Worm (Caenorhabditis elegans) whole organism, L1 larva: Measurements from ENCODE around the gene R12B2.8.

ENCODE experiments used
- C16A3.4 ChIP-seq: fragments of 150-350 bp; optimal IDR thresholded peaks from 2 replicates; lab custom pipeline; 2014; ENCODE audit warnings: missing biosample characterization, missing genetic modification characterization
- alr-1 ChIP-seq: fragments of 200-800 bp; sonication (Bioruptor generic); optimal IDR thresholded peaks from 2 replicates; lab custom pipeline; 2018; ENCODE audit warnings: borderline replicate concordance, mild to moderate bottlenecking, missing genetic modification characterization, missing compliant biosample characterization
- ceh-63 ChIP-seq: fragments of 200-800 bp; sonication (Bioruptor generic); optimal IDR thresholded peaks from 2 replicates; lab custom pipeline; 2018; ENCODE audit warnings: mild to moderate bottlenecking, missing genetic modification characterization, missing compliant biosample characterization
- ceh-82 ChIP-seq, 3 experiments: fragments of 150-350 bp in 1 of 3; sonication (generic microtip) in 2 of 3; optimal IDR thresholded peaks; 2 replicates each; lab custom pipeline; 2014 to 2017; ENCODE audit warnings: missing biosample characterization in 3 of 3, missing genetic modification characterization in 3 of 3
- ces-1 ChIP-seq: fragments of 150-350 bp; optimal IDR thresholded peaks from 2 replicates; lab custom pipeline; 2014; ENCODE audit warnings: missing biosample characterization, missing genetic modification reagents, missing genetic modification characterization
- dsc-1 ChIP-seq: sonication (generic microtip); optimal IDR thresholded peaks from 2 replicates; lab custom pipeline; 2016; ENCODE audit warnings: mild to moderate bottlenecking, missing genetic modification characterization, missing compliant biosample characterization
- efl-1 ChIP-seq, 4 experiments: fragments of 150-350 bp; optimal IDR thresholded peaks in 3 of 4; peaks in 1 of 4; 1 replicate in 1 of 4; 2 replicates in 3 of 4; lab custom pipeline; 2014; ENCODE audit warnings: missing biosample characterization in 2 of 4, missing genetic modification characterization in 2 of 4, missing genetic modification reagents in 2 of 4
- elt-3 ChIP-seq, 6 experiments: fragments of 150-350 bp in 1 of 6; sonication (generic microtip); optimal IDR thresholded peaks; 2 replicates each; lab custom pipeline; 2017 to 2018; ENCODE audit warnings: missing biosample characterization in 6 of 6, missing genetic modification characterization in 6 of 6, inconsistent platforms in 1 of 6
- fkh-4 ChIP-seq: sonication (generic microtip); optimal IDR thresholded peaks from 2 replicates; lab custom pipeline; 2016; ENCODE audit warnings: missing compliant biosample characterization, missing genetic modification characterization, borderline replicate concordance
- fos-1 ChIP-seq: fragments of 150-350 bp; optimal IDR thresholded peaks from 2 replicates; lab custom pipeline; 2014; ENCODE audit warnings: missing biosample characterization, missing genetic modification characterization
- grh-1 ChIP-seq: fragments of 200-800 bp; sonication (Bioruptor generic); IDR thresholded peaks from 2 replicates; pipeline ENCODE4 v1.3.6; 2022; ENCODE audit warnings: missing genetic modification reagents, missing genetic modification characterization, missing compliant biosample characterization
- isw-1 ChIP-seq: fragments of 200-800 bp; sonication (Bioruptor generic); IDR thresholded peaks from 2 replicates; pipeline ENCODE4 v1.3.6; 2022; ENCODE audit warnings: missing genetic modification characterization, missing compliant biosample characterization
- jun-1 ChIP-seq: fragments of 150-350 bp; optimal IDR thresholded peaks from 2 replicates; lab custom pipeline; 2014; ENCODE audit warnings: missing biosample characterization, missing genetic modification reagents, missing genetic modification characterization
- lin-13 ChIP-seq: fragments of 150-350 bp; optimal IDR thresholded peaks from 2 replicates; lab custom pipeline; 2014; ENCODE audit warnings: missing biosample characterization, missing genetic modification reagents, missing genetic modification characterization
- lin-14 ChIP-seq: fragments of 200-800 bp; sonication (Bioruptor generic); optimal IDR thresholded peaks from 2 replicates; lab custom pipeline; 2018; ENCODE audit warnings: mild to moderate bottlenecking, missing genetic modification characterization, moderate library complexity, missing compliant biosample characterization
- lin-15B ChIP-seq: fragments of 150-350 bp; sonication (generic microtip); optimal IDR thresholded peaks from 3 replicates; lab custom pipeline; 2014; ENCODE audit warnings: missing biosample characterization, missing genetic modification characterization
- lin-39 ChIP-seq: fragments of 150-350 bp; optimal IDR thresholded peaks from 2 replicates; lab custom pipeline; 2014; ENCODE audit warnings: missing biosample characterization, missing genetic modification reagents, missing genetic modification characterization
- lsy-2 ChIP-seq, 2 experiments: fragments of 150-350 bp; optimal IDR thresholded peaks; 2 replicates each; lab custom pipeline; 2014; ENCODE audit warnings: missing biosample characterization in 2 of 2, missing genetic modification characterization in 2 of 2
- mdl-1 ChIP-seq, 2 experiments: fragments of 150-350 bp; optimal IDR thresholded peaks; 2 replicates each; lab custom pipeline; 2014 to 2017; ENCODE audit warnings: missing biosample characterization in 2 of 2, missing genetic modification characterization in 2 of 2, inconsistent platforms in 1 of 2
- mef-2 ChIP-seq: fragments of 150-350 bp; optimal IDR thresholded peaks from 2 replicates; lab custom pipeline; 2014; ENCODE audit warnings: missing biosample characterization, missing genetic modification characterization
- nhr-19 ChIP-seq: fragments of 200-800 bp; sonication (Bioruptor generic); conservative IDR thresholded peaks from 2 replicates; pipeline ENCODE4 v1.3.6; 2022; ENCODE audit warnings: missing genetic modification characterization, missing compliant biosample characterization
- nhr-20 ChIP-seq: sonication (generic microtip); optimal IDR thresholded peaks from 2 replicates; lab custom pipeline; 2016; ENCODE audit warnings: mild to moderate bottlenecking, missing genetic modification characterization, missing compliant biosample characterization
- nhr-237 ChIP-seq: fragments of 150-350 bp; optimal IDR thresholded peaks from 2 replicates; lab custom pipeline; 2014; ENCODE audit warnings: missing biosample characterization, missing genetic modification characterization
- nhr-76 ChIP-seq: sonication (generic microtip); optimal IDR thresholded peaks from 2 replicates; lab custom pipeline; 2017; ENCODE audit warnings: missing biosample characterization, missing genetic modification characterization
- nhr-85 ChIP-seq: sonication (generic microtip); peaks from one replicate; lab custom pipeline; 2016; ENCODE audit warnings: missing genetic modification characterization, inconsistent platforms, missing compliant biosample characterization
- nhr-90 ChIP-seq: sonication (generic microtip); optimal IDR thresholded peaks from 2 replicates; lab custom pipeline; 2016; ENCODE audit warnings: mild to moderate bottlenecking, missing genetic modification characterization, missing compliant biosample characterization; ENCODE audit not compliant: poor library complexity
- pag-3 ChIP-seq: sonication (generic microtip); optimal IDR thresholded peaks from 2 replicates; lab custom pipeline; 2017; ENCODE audit warnings: missing genetic modification characterization, mild to moderate bottlenecking, missing compliant biosample characterization, antibody characterized with exemption, borderline replicate concordance; ENCODE audit not compliant: insufficient read depth
- pax-3 ChIP-seq: fragments of 200-800 bp; sonication (Bioruptor generic); optimal IDR thresholded peaks from 2 replicates; lab custom pipeline; 2018; ENCODE audit warnings: mild to moderate bottlenecking, missing genetic modification characterization, moderate library complexity, missing compliant biosample characterization
- rnt-1 ChIP-seq: sonication (generic microtip); optimal IDR thresholded peaks from 2 replicates; lab custom pipeline; 2016; ENCODE audit warnings: mild to moderate bottlenecking, missing genetic modification characterization, moderate library complexity, missing compliant biosample characterization
- snu-23 ChIP-seq: sonication (generic microtip); optimal IDR thresholded peaks from 2 replicates; lab custom pipeline; 2016; ENCODE audit warnings: missing genetic modification characterization, missing compliant biosample characterization
- swsn-7 ChIP-seq: sonication (generic microtip); optimal IDR thresholded peaks from 2 replicates; lab custom pipeline; 2016; ENCODE audit warnings: missing genetic modification characterization, missing compliant biosample characterization
- unc-86 ChIP-seq: sonication (generic microtip); optimal IDR thresholded peaks from 2 replicates; lab custom pipeline; 2016; ENCODE audit warnings: missing genetic modification characterization, missing compliant biosample characterization
- unc-98 ChIP-seq: fragments of 200-800 bp; sonication (Bioruptor generic); IDR thresholded peaks from 2 replicates; pipeline ENCODE4 v1.3.6; 2022; ENCODE audit warnings: missing genetic modification characterization, missing compliant biosample characterization
- zag-1 ChIP-seq: fragments of 150-350 bp; optimal IDR thresholded peaks from 2 replicates; lab custom pipeline; 2014; ENCODE audit warnings: missing biosample characterization, missing genetic modification characterization

Gene R12B2.8

DNA sequence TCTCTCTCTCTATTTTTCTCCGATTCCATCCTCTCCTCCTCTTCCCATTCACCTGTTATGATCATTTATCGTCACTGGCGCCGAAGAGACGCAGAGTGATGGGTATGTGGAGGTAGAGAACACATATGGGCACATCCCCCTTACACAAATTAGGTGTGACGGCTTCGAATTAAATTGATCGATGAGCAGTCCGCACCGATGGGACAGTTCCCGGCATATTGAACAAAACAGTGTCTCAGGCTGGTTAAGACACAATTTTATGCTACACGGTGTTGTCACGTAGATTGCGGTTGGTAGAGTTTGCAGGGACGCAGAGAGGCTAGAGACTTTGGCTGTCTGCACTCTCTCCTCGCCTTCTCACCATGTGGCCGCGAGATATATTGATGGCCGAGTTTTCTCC, 8.9 kb upstream of the R12B2.8 start, which contains the start of gene R12B2.7 (continued):
- TF ChIP-seq pag-3 (tag; lab: Kevin White, UChicago), result no peak
- peak in 2 of 6 experiments; percentile 15 to 34 for TF ChIP-seq elt-3 (tag; optimal IDR thresholded peaks at IDR 0.05; lab: Kevin White, UChicago)
- TF ChIP-seq lsy-2 (tag; optimal IDR thresholded peaks at IDR 0.05; lab: Kevin White, UChicago), result peak in 1 of 2 experiments; percentile 17
- TF ChIP-seq nhr-20 (tag; lab: Kevin White, UChicago), result peak; percentile 40
- TF ChIP-seq nhr-19 (GFP tag; lab: Robert Waterston, UW), result peak; percentile 35
- TF ChIP-seq lin-14 (GFP tag; lab: Kevin White, UChicago), result peak; percentile 59
- peak; percentile 39 for TF ChIP-seq nhr-90 (tag; lab: Kevin White, UChicago)

DNA sequence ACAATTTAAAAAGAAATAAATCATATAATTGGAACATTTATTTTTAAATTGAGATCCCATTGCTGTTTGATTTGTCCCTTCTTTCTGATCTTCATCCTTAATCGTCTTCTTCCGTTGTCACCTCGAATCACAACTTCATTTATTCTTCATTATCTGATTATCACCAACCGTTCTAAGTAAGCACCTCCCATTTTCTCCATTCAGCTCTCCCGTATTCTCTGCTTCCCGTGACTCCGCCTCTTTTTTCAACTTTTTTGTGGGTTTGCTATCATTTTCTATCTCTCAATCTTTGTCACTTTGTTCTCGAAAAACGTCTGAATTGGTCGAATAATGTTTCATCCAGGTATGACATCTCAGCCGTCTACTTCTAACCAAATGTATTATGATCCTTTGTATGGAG, 7.8 kb upstream of the R12B2.8 start, which contains the start of gene sma-4:
Gene sma-4, plus strand, starts transcription at position 301 of the 400 bp plus-strand sequence.
- TF ChIP-seq isw-1 (no peak), fkh-4 (no peak), nhr-76 (no peak), pax-3 (no peak), C16A3.4 (tag; lab: Kevin White, UChicago) (no peak), unc-98 (GFP tag; lab: Robert Waterston, UW) (no peak), nhr-85 (tag; lab: Kevin White, UChicago) (no peak), lin-13 (GFP tag; lab: Kevin White, UChicago) (no peak)

ce11 chrIII:5822816-5823215, 901 bp upstream of the R12B2.8 start:
- TF ChIP-seq ceh-63 (GFP tag; lab: Kevin White, UChicago) (no peak), ces-1 (no peak), ceh-82 (tag; optimal IDR thresholded peaks at IDR 0.05; lab: Kevin White, UChicago) (no peak), unc-86 (tag; lab: Kevin White, UChicago) (peak; percentile 18), fos-1 (tag; lab: Kevin White, UChicago) (no peak), lin-15B (tag; lab: Kevin White, UChicago) (no peak), grh-1 (GFP tag; lab: Robert Waterston, UW) (no peak), elt-3 (tag; optimal IDR thresholded peaks at IDR 0.05; lab: Kevin White, UChicago) (no peak), swsn-7 (tag; lab: Kevin White, UChicago) (no peak), zag-1 (no peak), lsy-2 (tag; optimal IDR thresholded peaks at IDR 0.05; lab: Kevin White, UChicago) (no peak), lin-14 (GFP tag; lab: Kevin White, UChicago) (peak; percentile 56), mdl-1 (tag; optimal IDR thresholded peaks at IDR 0.05; lab: Kevin White, UChicago) (no peak), jun-1 (tag; lab: Kevin White, UChicago) (no peak), alr-1 (no peak)

DNA sequence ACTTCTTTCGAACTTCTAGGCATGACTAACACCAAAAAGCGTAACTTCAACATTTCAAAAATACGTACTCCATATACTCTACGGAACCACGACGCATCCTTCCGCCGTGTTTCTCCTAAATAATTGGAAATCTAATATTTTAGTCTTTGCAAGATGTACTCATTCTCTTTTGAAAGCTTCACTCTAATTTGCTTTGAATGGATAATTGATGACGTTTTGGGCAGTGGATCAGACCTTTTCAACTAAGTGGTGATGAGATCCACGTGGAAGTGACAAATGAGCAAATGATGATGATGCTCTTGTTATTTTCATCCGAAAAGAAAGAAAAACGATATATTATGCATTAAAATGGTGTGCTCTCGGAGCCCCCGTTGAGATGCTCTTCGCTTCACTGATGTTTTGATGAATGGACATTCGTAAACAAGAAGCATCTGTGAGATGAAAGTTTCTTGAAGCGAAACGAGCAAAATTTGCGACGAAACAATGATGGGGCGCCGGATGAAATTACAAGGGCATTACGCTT, 794 bp downstream of the R12B2.8 start:
- TF ChIP-seq lin-39, result no peak
- no peak for TF ChIP-seq nhr-237
- peak; percentile 85 for TF ChIP-seq dsc-1
- TF ChIP-seq rnt-1 (tag; lab: Kevin White, UChicago), result no peak
- TF ChIP-seq efl-1 (optimal IDR thresholded peaks at IDR 0.05; lab: Kevin White, UChicago), result no peak
- no peak for TF ChIP-seq efl-1 (GFP tag; optimal IDR thresholded peaks at IDR 0.05 in 1 of 2; lab: Kevin White, UChicago)
- TF ChIP-seq lin-14 (GFP tag; lab: Kevin White, UChicago), result peak; percentile 58
- TF ChIP-seq snu-23 (GFP tag; lab: Kevin White, UChicago), result no peak
- TF ChIP-seq unc-86 (tag; lab: Kevin White, UChicago), result peak; percentile 72
- TF ChIP-seq fkh-4, result peak; percentile 34
- TF ChIP-seq mef-2 (tag; lab: Kevin White, UChicago), result no peak
- TF ChIP-seq isw-1, result no peak
- no peak for TF ChIP-seq nhr-20 (tag; lab: Kevin White, UChicago)
